Worm (Caenorhabditis elegans): Measurements from ENCODE around the gene rom-4.
A peak's percentile ranks its signal among the peaks of the same experiment; 100 is the strongest.

rom-4 gene

ce11 chrIV:16988397-16988796, 7.2 kb upstream of the rom-4 start, which contains the start of gene nccd-1:
Gene nccd-1, plus strand, starts transcription at chrIV:16988697.
- TF ChIP-seq ceh-31 (tag; optimal IDR thresholded peaks at IDR 0.05): no peak
- no peak for TF ChIP-seq tbx-2 (tag; optimal IDR thresholded peaks at IDR 0.05)
- no peak for TF ChIP-seq C08G9.2 (tag; optimal IDR thresholded peaks at IDR 0.05)
- no peak for TF ChIP-seq ceh-34 (tag; optimal IDR thresholded peaks at IDR 0.05)

ce11 chrIV:17005734-17006133, 10.1 kb downstream of the rom-4 start:
- TF ChIP-seq T23F11.4 (GFP tag; optimal IDR thresholded peaks at IDR 0.05) (no peak), unc-55 (GFP tag; optimal IDR thresholded peaks at IDR 0.05) (no peak), tbx-2 (tag; optimal IDR thresholded peaks at IDR 0.05) (no peak), ceh-48 (tag; optimal IDR thresholded peaks at IDR 0.05) (no peak), mec-3 (tag; optimal IDR thresholded peaks at IDR 0.05; ENCODE audit: borderline replicate concordance) (no peak), npax-4 (tag; optimal IDR thresholded peaks at IDR 0.05) (no peak), odd-2 (tag; optimal IDR thresholded peaks at IDR 0.05) (no peak), sox-2 (GFP tag; IDR thresholded peaks at IDR 0.05) (no peak), ama-1 (optimal IDR thresholded peaks at IDR 0.05) (no peak), fax-1 (tag; optimal IDR thresholded peaks at IDR 0.05) (no peak), lin-11 (tag; optimal IDR thresholded peaks at IDR 0.05) (no peak), nhr-11 (tag; optimal IDR thresholded peaks at IDR 0.05) (no peak), unc-42 (tag; optimal IDR thresholded peaks at IDR 0.05) (no peak), ref-2 (tag; optimal IDR thresholded peaks at IDR 0.05) (no peak), ceh-45 (GFP tag; IDR thresholded peaks at IDR 0.05) (no peak), ceh-2 (tag; optimal IDR thresholded peaks at IDR 0.05) (no peak), pros-1 (tag; optimal IDR thresholded peaks at IDR 0.05) (no peak), hlh-6 (tag; optimal IDR thresholded peaks at IDR 0.05) (no peak), ceh-31 (tag; optimal IDR thresholded peaks at IDR 0.05) (no peak)

ce11 chrIV:17010274-17010673, 14.7 kb downstream of the rom-4 start:
- TF ChIP-seq syd-9 (tag; optimal IDR thresholded peaks at IDR 0.05) (no peak), hlh-30 (tag; optimal IDR thresholded peaks at IDR 0.05; ENCODE audit: insufficient read depth) (peak; percentile 3), sox-4 (tag; optimal IDR thresholded peaks at IDR 0.05) (no peak), C08G9.2 (tag; optimal IDR thresholded peaks at IDR 0.05) (no peak)

- TF ChIP-seq unc-86 (tag; optimal IDR thresholded peaks at IDR 0.05) (no peak), pat-9 (tag; optimal IDR thresholded peaks at IDR 0.05) (no peak), elt-2 (tag; optimal IDR thresholded peaks at IDR 0.05) (no peak), T23F11.4 (GFP tag; optimal IDR thresholded peaks at IDR 0.05) (no peak), lin-11 (tag; optimal IDR thresholded peaks at IDR 0.05) (no peak), ets-4 (tag; optimal IDR thresholded peaks at IDR 0.05) (no peak), unc-3 (GFP tag; conservative IDR thresholded peaks at IDR 0.05) (no peak), unc-3 (tag; optimal IDR thresholded peaks at IDR 0.05) (no peak), npax-4 (tag; optimal IDR thresholded peaks at IDR 0.05) (no peak), F13H6.1 (tag; optimal IDR thresholded peaks at IDR 0.05) (no peak), ceh-48 (tag; optimal IDR thresholded peaks at IDR 0.05) (no peak), pqm-1 (tag; optimal IDR thresholded peaks at IDR 0.05) (no peak), unc-42 (tag; optimal IDR thresholded peaks at IDR 0.05) (no peak), ceh-30 (tag; optimal IDR thresholded peaks at IDR 0.05) (no peak), ceh-31 (tag; optimal IDR thresholded peaks at IDR 0.05) (no peak), pag-3 (tag; optimal IDR thresholded peaks at IDR 0.05; ENCODE audit: borderline replicate concordance) (no peak), pha-4 (tag; optimal IDR thresholded peaks at IDR 0.05) (no peak), hlh-6 (tag; optimal IDR thresholded peaks at IDR 0.05) (no peak), pros-1 (tag; optimal IDR thresholded peaks at IDR 0.05) (no peak), ama-1 (optimal IDR thresholded peaks at IDR 0.05) (no peak)
Measured at ce11 chrIV:17021042-17021441, 25.4 kb downstream of the rom-4 start.

- no peak for TF ChIP-seq ref-2 (tag; optimal IDR thresholded peaks at IDR 0.05)
Measured at ce11 chrIV:17025017-17025416, 29.4 kb downstream of the rom-4 start, which contains the start of gene dct-13. Gene dct-13, minus strand, starts transcription at chrIV:17025117.
